Worm (Caenorhabditis elegans): Measurements from ENCODE around the gene Y49F6A.5.
"Not testable (repeated sequence)": the region's sequence is repeated elsewhere in the genome, so short reads cannot be mapped to it uniquely, and the experiment has no call there.

The Y49F6A.5 gene

ce11 chrII:3567576-3567975 is 42.1 kb downstream of the Y49F6A.5 start:
- TF ChIP-seq nhr-120 (GFP tag; IDR thresholded peaks at IDR 0.05) (0 out of 2 replicates have a peak, but pooled peaks have one; percentile 18), snpc-1.1 (tag; optimal IDR thresholded peaks at IDR 0.05; ENCODE audit: insufficient read depth) (peak; percentile 80), B0261.1 (tag; optimal IDR thresholded peaks at IDR 0.05) (peak; percentile 91), F39B2.1 (GFP tag; IDR thresholded peaks at IDR 0.05) (0 out of 2 replicates have a peak, but pooled peaks have one; percentile 52), aptf-3 (GFP tag; IDR thresholded peaks at IDR 0.05) (0 out of 2 replicates have a peak, but pooled peaks have one; percentile 11), nfyb-1 (GFP tag; IDR thresholded peaks at IDR 0.05) (peak; percentile 86), F33H1.4 (GFP tag; IDR thresholded peaks at IDR 0.05) (peak; percentile 56), nfya-2 (GFP tag; IDR thresholded peaks at IDR 0.05) (0 out of 2 replicates have a peak, but pooled peaks have one; percentile 59), sptf-2 (GFP tag; optimal IDR thresholded peaks at IDR 0.05) (peak; percentile 41), hmg-1.2 (GFP tag; IDR thresholded peaks at IDR 0.05) (peak; percentile 74), tbx-9 (tag; optimal IDR thresholded peaks at IDR 0.05; ENCODE audit: borderline replicate concordance) (peak; percentile 30), ama-1 (GFP tag; optimal IDR thresholded peaks at IDR 0.05) (peak; percentile 69), somi-1 (GFP tag; optimal IDR thresholded peaks at IDR 0.05) (peak; percentile 41), let-607 (tag; optimal IDR thresholded peaks at IDR 0.05) (peak in 1 of 2 experiments; percentile 31), nhr-90 (tag; optimal IDR thresholded peaks at IDR 0.05) (peak; percentile 81), xnd-1 (tag; optimal IDR thresholded peaks at IDR 0.05) (peak; percentile 44), ekl-4 (GFP tag; IDR thresholded peaks at IDR 0.05) (peak; percentile 73; the same call in 1 of the 2 replicates), chd-7 (tag; optimal IDR thresholded peaks at IDR 0.05) (peak; percentile 57), bed-2 (GFP tag; IDR thresholded peaks at IDR 0.05) (peak; percentile 78), Y95B8A.8 (GFP tag; IDR thresholded peaks at IDR 0.05) (0 out of 2 replicates have a peak, but pooled peaks have one; percentile 38), ceh-100 (GFP tag; IDR thresholded peaks at IDR 0.05) (peak; percentile 41), madf-10 (tag; optimal IDR thresholded peaks at IDR 0.05) (peak; percentile 64), mxl-1 (tag; optimal IDR thresholded peaks at IDR 0.05) (peak; percentile 34), D2030.7 (GFP tag; IDR thresholded peaks at IDR 0.05) (peak; percentile 90), attf-5 (GFP tag; optimal IDR thresholded peaks at IDR 0.05) (peak; percentile 46), him-1 (tag; optimal IDR thresholded peaks at IDR 0.05) (peak; percentile 92), die-1 (tag; optimal IDR thresholded peaks at IDR 0.05) (peak; percentile 83), F57C9.4 (tag; optimal IDR thresholded peaks at IDR 0.05) (peak; percentile 2), T07F8.4 (tag; optimal IDR thresholded peaks at IDR 0.05) (peak; percentile 65), let-526 (GFP tag; IDR thresholded peaks at IDR 0.05) (0 out of 2 replicates have a peak, but pooled peaks have one; percentile 41), egl-44 (GFP tag; IDR thresholded peaks at IDR 0.05) (0 out of 2 replicates have a peak, but pooled peaks have one; percentile 62), rpc-1 (optimal IDR thresholded peaks at IDR 0.05) (peak; percentile 84), rpc-1 (tag; optimal IDR thresholded peaks at IDR 0.05) (peak; percentile 86), zim-3 (tag; optimal IDR thresholded peaks at IDR 0.05) (peak; percentile 73), lir-1 (GFP tag; conservative IDR thresholded peaks at IDR 0.05) (peak; percentile 64; the same call in 1 of the 2 replicates), hmg-20 (GFP tag; IDR thresholded peaks at IDR 0.05) (0 out of 2 replicates have a peak, but pooled peaks have one; percentile 66), madf-6 (GFP tag; IDR thresholded peaks at IDR 0.05) (peak; percentile 74), attf-6 (GFP tag; IDR thresholded peaks at IDR 0.05) (peak; percentile 60), ceh-79 (tag; optimal IDR thresholded peaks at IDR 0.05) (peak; percentile 76), ztf-18 (tag; optimal IDR thresholded peaks at IDR 0.05) (peak; percentile 50), nhr-80 (tag; optimal IDR thresholded peaks at IDR 0.05) (peak; percentile 14), hrde-1 (tag; optimal IDR thresholded peaks at IDR 0.05; ENCODE audit: borderline replicate concordance) (peak; percentile 68), lsl-1 (GFP tag; optimal IDR thresholded peaks at IDR 0.05) (peak; percentile 61), lin-26 (GFP tag; IDR thresholded peaks at IDR 0.05) (peak; percentile 97), egl-18 (GFP tag; IDR thresholded peaks at IDR 0.05) (0 out of 2 replicates have a peak, but pooled peaks have one; percentile 39), ceh-27 (GFP tag; optimal IDR thresholded peaks at IDR 0.05) (peak; percentile 60), ceh-40 (GFP tag; IDR thresholded peaks at IDR 0.05) (peak; percentile 61; the same call in 1 of the 2 replicates), pbrm-1 (GFP tag; IDR thresholded peaks at IDR 0.05) (peak; percentile 76)
- not testable (repeated sequence) for TF ChIP-seq ama-1 (optimal IDR thresholded peaks at IDR 0.05)

Measured in whole organism, young adult.